Fruit fly (Drosophila melanogaster) ovary, adult (tissue): ENCODE data around the gene Mst98Cb.

ENCODE experiments used
- CG17801 ChIP-seq: fragments of 200-800 bp; optimal IDR thresholded peaks from 2 replicates; lab custom pipeline; 2019; ENCODE audit warnings: missing biosample characterization, mild to moderate bottlenecking, missing genetic modification characterization, moderate library complexity; ENCODE audit not compliant: partially characterized antibody

Mst98Cb gene

DNA sequence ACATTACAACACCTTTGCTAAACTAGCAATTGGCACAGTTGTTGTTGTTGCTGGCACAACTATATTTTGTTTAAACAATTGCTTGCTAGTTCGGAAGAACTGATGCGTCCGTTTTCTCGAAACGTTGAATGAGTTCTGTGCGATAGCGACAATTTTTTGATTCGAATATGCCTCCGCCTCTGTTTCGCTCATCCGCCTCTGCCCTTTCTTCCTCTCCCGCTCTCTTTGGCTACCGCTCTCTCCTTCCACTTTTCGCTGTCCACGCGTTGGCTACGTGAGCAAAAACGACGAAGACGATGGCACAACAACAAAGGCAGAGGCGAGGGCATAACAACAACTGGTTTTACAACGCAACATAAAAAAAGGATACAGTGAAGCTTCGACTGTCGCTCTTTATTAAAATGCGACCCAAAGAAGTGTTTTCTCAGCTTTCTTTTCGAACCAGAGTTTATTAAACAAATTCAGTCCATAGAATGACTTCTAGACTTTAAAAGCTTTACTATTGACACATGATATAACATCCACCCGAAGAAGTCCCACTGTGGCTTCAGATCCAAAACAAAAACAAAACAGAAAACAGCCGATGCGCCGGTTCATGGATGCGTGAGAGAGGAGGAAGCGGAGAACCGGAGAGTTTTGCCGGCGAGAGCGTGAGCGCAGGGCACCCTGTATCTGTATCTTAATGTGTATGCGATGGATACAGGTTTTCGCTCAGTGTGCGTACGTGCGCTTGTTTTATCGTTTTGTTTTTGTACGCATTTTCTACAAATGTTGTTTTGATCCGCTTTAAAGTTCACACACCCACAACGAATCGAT lies 33.8 kb downstream of the Mst98Cb start:
- TF ChIP-seq CG17801 (GFP tag; lab: Kevin White, UChicago): peak; percentile 99

DNA sequence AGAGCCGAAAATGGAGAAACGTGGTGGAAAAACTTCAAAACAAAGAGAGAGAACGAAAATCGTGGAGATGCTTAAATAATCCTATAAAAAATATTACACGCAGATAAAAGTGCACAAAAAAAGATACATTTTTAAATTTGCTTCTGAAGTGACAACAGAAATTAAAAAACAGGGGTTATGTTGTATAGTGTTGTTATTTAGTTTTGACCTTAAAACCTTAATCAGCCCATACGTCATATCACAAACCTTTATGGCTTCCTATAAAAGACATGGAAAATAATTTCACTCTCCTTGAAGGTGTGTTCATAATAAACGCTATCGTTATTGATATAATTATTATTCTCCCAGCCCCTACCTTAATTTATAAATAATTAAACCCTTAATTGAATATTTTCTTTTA lies 34.5 kb downstream of the Mst98Cb start:
- no peak for TF ChIP-seq CG17801 (GFP tag; lab: Kevin White, UChicago)

DNA sequence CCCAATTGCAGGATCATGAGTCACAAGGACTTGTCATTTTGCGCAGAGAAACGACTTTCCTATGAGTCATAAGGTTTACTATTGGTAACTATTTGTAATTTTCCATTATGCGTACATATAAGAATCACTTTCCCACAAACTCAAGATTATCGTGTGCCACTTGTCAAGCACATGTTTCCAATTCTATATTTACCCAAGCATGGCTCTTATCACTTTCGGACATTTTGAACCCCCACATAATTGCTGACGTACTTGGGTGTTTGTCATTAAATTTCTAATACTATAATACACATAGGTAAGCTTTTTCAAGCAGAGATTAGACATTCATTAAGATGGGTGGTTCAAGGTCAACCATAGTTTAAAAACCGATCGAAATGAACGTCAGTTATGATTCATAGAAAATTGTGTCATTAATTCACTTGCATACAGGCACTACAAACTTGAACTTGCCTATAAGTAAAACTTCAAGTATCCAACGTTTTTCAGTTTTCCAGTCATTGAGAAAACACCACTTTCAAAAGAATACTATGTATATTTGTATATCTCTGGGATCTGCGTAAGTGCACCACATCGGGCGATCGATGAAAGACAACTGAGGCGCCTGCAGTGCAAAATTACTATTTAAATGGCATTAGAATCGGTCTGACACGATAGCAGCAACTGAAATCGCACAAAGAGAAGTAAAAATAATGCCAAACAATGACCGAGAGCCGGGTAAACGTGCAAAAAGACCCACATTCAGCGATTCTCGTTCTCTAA lies 35.3 kb downstream of the Mst98Cb start:
- no peak for TF ChIP-seq CG17801 (GFP tag; lab: Kevin White, UChicago)

DNA sequence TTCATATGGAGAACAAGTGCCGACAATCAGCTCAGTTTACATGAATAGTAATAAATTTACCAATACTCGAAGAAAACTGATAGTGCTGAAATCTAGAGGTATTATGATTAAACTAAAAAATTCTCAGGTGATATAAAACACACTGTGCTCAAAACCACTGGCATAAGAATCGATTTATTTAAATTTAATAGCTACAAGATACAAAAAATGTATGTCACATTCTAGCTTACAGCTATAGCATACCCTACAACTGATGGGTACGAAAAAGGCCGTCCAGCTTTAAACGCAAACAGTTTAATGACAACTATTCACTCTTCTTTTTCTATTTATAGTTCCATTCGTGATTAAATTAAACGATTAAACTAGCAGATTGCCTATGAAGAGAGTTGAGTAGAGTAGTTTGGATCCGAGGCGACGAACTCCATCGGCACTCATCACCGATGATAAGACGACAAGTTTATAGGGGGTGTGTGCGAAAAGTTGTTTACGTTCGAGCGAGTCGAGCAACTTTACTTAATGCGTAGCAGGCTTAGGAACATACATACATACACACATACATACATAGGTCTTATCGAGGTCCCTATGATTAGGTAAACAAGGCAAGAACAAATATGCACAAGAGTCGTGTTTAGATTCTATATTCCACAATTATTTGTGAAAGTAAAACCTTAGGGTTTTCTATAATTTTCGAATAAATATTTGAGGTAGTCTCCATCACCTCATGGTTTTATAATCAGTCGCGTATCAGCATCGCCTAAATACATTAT lies 36.4 kb downstream of the Mst98Cb start:
- peak; percentile 63 for TF ChIP-seq CG17801 (GFP tag; lab: Kevin White, UChicago)

DNA sequence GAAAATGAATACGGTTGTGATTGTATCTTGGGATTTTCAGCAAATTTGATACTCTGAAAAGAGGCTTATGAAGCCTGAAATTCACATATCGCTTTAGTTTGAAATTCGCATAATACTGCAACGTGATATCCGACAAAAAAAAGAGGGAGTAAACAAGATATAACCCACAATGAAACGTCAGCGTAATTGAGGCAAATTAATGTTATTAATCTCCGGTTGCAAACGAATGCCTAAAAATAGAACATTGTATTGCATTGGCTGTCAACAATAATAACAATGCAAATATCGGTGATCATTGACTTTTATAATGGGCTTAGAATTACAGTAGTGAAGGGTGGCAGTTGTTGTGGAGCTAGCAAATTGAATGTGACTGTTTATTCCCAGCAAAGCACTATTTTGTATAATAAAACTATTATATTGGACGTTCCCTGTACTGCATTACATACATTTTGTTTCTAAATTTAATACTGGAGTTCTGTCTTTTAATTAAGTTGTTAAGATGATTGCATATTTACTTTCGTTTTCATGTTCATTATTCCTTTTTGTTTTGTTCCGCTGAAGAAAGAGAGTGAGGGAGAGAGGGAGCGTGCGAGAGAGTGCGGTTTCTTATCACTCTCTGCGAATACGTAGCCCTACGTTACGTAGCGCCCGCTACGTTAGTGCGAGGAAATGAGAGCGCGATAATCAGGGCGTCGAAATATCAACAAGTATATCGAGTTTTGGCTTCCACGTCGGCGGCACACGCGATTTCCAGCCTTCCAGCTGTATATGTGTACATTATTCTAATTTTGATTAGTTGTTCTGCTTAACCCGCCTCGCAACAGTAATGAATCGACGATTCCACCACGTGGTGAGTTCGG lies 37.9 kb downstream of the Mst98Cb start:
- TF ChIP-seq CG17801 (GFP tag; lab: Kevin White, UChicago): no peak

DNA sequence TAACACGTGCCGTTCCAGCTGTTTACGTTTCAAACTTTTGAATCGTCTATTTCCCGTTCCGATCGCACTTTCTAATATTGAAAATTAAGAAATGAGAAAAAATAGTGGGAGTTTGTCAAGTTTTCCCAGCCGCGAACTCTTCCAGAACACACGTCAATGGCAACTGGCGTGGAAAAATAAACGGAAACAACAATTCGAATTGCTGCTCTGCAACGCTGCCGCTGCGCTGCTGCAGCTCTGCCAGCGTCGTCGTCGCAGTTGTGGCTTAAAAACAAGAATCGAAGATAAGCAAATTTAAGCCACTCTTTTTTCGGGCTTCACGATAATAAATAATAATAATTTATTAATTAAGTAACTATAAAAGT lies 38.5 kb downstream of the Mst98Cb start:
- no peak for TF ChIP-seq CG17801 (GFP tag; lab: Kevin White, UChicago)

DNA sequence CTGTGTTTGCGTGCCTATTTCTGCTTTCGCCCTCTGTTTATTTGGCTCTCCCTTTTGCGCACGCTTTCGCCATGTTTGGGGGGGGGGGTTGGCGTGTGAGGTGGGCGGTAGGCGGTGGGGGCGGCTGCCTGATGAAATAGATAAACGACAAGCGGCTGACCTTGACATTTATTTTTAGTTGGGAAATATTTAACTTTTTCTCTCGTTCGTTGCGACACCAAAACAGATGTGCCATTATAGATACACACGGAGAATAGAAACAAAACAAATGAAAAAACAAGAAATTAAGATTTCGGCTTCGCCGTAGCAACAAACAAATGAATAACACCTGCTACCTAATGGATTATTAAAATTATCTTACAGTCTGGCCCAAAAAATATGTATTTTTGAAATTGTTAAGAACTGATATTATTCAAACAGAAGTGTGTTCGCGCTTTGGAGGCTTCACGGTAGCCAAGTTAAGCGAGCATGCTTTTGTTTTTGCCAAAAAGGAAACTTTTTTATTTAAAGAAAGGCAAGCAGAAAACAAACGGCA lies 39.6 kb downstream of the Mst98Cb start:
- TF ChIP-seq CG17801 (GFP tag; lab: Kevin White, UChicago): no peak

DNA sequence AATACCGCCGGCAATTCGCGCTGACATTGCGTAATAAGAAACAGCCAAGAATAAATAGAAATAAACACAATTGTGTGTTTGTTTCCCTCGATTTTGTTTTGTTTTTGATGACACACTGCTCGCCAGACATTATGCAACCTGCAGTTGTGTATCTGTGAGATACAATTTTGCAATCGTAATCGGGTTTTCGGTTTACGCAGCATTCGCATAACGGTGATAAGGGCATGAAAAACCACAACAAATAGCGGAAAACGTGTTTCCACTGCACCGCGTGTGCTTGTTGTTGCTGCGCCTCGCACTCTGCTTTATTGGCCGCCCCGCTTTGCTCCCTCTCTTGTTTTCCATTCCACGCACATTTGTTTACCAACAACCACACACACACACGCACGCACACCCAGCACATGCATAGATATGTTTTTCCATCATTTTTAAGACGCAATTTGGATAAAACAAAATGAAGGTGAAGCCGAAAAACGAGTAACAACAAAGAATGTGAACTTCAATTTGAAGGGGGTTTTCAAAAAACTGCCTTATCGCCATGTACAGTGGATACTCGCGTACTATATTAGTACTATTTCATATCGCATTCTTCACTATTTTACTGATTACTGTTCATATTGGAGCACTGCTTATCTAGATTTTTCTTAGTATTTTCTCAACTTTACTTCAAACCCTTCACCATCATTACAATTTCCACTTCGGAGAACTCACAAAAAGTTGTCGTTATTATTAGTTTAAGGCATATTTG lies 40.2 kb downstream of the Mst98Cb start:
- TF ChIP-seq CG17801 (GFP tag; lab: Kevin White, UChicago): no peak

DNA sequence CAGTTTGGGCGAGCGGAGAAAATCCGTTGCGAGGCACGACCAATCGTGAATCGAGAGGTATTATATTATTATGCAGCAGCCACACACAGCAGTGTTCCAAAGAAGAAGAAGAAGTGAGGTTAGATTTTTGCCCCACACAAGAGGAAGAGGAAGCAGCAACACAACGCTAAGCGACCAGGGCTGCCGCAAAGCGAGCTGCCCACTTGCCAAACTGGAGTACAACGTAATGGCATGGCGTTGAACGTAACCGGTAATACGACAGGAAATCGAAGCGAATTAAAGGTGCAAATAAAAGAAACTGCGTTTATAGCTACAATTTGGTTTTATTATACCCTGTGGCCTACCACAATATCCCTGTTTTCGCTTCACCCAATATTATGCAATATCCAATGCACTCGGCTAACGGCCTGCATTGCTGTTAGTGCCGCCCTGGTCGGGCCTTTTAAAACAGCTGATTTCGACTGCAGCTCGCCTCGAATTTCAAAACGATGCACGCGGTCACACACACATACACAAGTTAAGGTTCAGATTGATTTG lies 42.9 kb downstream of the Mst98Cb start:
- TF ChIP-seq CG17801 (GFP tag; lab: Kevin White, UChicago): peak; percentile 60

DNA sequence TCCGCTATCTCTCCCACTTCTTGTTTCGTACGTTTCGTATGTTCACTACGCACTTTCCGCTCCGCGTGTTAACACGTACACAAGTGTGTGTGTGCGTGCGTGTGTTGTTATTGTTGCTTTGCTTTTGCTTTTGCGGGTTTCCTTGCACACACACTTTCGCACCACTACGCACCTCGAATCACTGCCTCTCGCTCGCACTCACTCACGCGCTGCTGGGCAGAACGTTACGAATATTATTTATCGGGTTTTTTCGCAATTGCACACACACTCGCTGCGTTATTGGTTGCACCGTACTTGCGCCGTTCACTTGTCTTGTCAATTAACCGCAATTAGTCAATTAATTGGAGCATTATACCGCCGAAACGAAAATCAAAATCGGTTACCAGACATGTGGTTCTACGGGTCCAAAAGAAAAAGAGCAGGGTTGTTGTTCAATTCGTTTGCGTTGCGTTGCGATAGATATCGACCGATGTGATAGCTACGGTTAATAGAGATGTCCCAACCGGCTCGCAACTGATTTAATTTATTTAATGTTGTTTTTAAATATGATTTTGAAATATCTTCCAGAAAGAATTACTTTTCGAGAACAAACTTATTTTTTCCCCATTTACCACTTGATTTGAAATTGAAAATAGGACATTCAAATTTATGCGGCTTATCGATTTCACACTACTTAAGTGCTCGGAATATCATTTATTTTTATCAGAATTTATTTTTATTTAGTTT lies 43.6 kb downstream of the Mst98Cb start, which contains the start of gene larp:
larp (minus strand) TSS at position 395 of the 726 bp plus-strand sequence.
- TF ChIP-seq CG17801 (GFP tag; lab: Kevin White, UChicago): no peak

DNA sequence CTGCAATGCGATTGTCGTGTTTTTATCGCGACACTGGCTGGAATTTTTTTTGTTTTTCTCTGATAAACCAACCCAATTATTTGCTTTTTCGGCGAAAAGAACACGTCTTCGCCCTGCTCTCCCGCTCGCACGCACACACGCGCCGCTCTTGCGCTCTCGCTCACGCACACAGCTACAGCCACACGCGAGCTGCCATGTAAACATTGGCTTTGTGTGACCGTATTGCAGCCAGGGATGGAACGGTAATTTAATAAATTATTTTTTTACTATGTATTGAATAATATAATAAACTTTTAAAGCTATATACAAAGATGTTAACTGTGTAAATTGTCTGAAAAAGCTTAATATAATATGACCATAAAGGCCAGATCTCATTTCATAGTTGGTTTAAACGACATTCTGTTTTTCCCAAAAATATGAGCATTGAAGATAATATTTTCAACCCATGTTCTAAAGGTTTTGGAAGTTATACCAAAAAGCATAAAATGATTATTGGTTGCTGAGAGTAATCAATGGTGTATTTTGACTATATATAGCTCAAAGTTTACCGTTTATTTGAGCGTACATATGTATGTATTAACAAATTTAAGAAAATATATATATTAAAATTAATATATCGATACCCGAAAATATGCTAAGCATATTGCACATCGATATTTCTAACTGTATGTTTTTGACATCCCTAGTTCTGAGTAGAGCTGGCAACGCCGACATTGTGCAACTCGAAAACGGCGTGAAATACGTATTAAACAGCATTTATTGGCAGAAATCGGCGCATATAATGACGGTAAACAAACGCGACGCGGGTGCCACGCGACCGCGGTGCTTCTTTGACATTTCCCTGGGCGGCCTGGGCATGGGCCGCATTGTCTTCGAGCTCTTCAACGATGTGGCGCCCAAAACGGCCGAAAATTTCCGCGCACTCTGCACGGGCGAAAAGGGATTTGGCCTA lies 47.3 kb downstream of the Mst98Cb start, which contains the start of the genes Gfat2 and Moca-cyp:
Gfat2 (minus strand) TSS at position 112 of the 952 bp plus-strand sequence.
Moca-cyp (plus strand) TSS at position 681 of the 952 bp plus-strand sequence.
- peak; percentile 58 for TF ChIP-seq CG17801 (GFP tag; lab: Kevin White, UChicago)
